Worm (Caenorhabditis elegans): Measurements from ENCODE around the gene Y116F11B.9.
A peak's percentile ranks its signal among the peaks of the same experiment; 100 is the strongest.

Gene Y116F11B.9

DNA sequence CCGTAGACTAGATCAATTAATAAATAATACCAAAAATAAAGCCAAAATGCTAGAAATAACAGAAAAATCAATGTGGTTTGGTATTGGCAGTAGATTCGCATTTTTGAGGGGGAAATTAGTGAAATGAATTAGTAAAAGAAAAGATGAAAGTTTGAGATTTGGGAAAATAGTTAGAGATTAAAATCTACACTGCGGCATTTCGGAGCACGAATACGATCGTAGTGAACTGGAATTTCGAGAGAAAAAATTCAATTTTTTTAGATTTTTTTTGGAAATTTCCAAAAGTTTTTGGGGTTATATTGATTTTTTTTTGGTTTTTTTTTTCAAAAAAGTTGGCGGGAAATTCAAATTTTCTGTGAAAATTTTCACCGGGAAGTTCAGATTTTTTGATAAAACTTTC, at the start of gene Y116F11B.9:
Gene Y116F11B.9 (minus strand): TSS at position 101 of the 400 bp plus-strand sequence.
- TF ChIP-seq zim-3 (tag; optimal IDR thresholded peaks at IDR 0.05) (no peak), nhr-80 (tag; optimal IDR thresholded peaks at IDR 0.05) (no peak), him-1 (tag; optimal IDR thresholded peaks at IDR 0.05) (no peak), aptf-2 (GFP tag; conservative IDR thresholded peaks at IDR 0.05) (no peak), lin-54 (GFP tag; optimal IDR thresholded peaks at IDR 0.05) (no peak), rcor-1 (GFP tag; IDR thresholded peaks at IDR 0.05) (no peak), xnd-1 (tag; optimal IDR thresholded peaks at IDR 0.05) (no peak), B0336.3 (GFP tag; IDR thresholded peaks at IDR 0.05) (no peak), F22D6.2 (tag; optimal IDR thresholded peaks at IDR 0.05) (no peak), hlh-12 (tag; optimal IDR thresholded peaks at IDR 0.05) (no peak), Y56A3A.18 (GFP tag; IDR thresholded peaks at IDR 0.05) (no peak)

DNA sequence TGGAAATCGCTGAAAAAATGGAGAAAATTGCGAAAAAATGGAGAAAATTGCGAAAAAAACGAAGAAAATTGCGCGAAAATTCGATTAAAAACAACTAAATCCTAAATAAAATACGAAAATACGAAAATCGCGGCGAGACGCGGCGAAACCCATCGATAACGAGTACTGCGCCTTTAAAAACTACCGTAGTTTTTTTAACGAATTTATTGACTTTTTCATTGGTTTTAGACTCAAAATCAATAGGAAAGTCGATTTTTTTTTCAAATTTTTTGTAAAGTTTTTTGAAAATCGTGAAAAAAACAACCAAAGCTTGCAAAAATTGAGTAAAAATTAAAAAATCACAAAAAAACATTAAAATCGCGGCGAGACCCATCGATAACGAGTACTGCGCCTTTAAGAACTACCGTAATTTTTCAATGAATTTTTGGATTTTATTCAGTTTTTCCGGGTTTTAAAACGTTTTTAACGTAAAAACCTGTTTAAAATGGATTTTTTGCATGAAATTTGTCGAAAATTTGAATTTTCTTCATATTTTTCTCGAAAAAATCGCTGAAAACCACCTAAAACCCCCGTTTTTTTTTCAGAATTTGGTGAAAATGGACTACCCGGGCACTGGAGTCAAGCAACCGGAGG, 48.3 kb upstream of the Y116F11B.9 start, which contains the start of the genes chk-2 and Y60A3A.19:
Gene chk-2 (minus strand): TSS at position 51 of the 633 bp plus-strand sequence.
Gene Y60A3A.19 (plus strand): TSS at position 583 of the 633 bp plus-strand sequence.
- TF ChIP-seq xnd-1 (tag; optimal IDR thresholded peaks at IDR 0.05) (peak; percentile 90), F10E7.11 (tag; optimal IDR thresholded peaks at IDR 0.05) (no peak), F39B2.1 (GFP tag; IDR thresholded peaks at IDR 0.05) (no peak), tbp1 (GFP tag; optimal IDR thresholded peaks at IDR 0.05) (no peak), bed-1 (GFP tag; IDR thresholded peaks at IDR 0.05) (no peak), madf-8 (GFP tag; conservative IDR thresholded peaks at IDR 0.05) (peak; percentile 44; the same call in 1 of the 2 replicates), K12H6.12 (tag; optimal IDR thresholded peaks at IDR 0.05) (no peak), athp-1 (tag; optimal IDR thresholded peaks at IDR 0.05) (no peak), hlh-26 (GFP tag; conservative IDR thresholded peaks at IDR 0.05) (no peak), somi-1 (GFP tag; optimal IDR thresholded peaks at IDR 0.05) (no peak), cebp-1 (GFP tag; IDR thresholded peaks at IDR 0.05) (no peak), cebp-1 (tag; optimal IDR thresholded peaks at IDR 0.05) (no peak), F52B5.7 (tag; optimal IDR thresholded peaks at IDR 0.05) (no peak), ceh-58 (GFP tag; IDR thresholded peaks at IDR 0.05) (no peak), nhr-120 (GFP tag; IDR thresholded peaks at IDR 0.05) (no peak), snpc-1.1 (tag; optimal IDR thresholded peaks at IDR 0.05; ENCODE audit: insufficient read depth) (no peak), let-607 (tag; optimal IDR thresholded peaks at IDR 0.05) (no peak), nhr-80 (tag; optimal IDR thresholded peaks at IDR 0.05) (no peak), madf-6 (GFP tag; IDR thresholded peaks at IDR 0.05) (peak; percentile 89), ztf-22 (GFP tag; optimal IDR thresholded peaks at IDR 0.05) (no peak), ceh-91 (GFP tag; IDR thresholded peaks at IDR 0.05) (peak; percentile 41; the same call in 1 of the 2 replicates), hlh-12 (tag; optimal IDR thresholded peaks at IDR 0.05) (no peak), nhr-179 (tag; optimal IDR thresholded peaks at IDR 0.05) (no peak), lin-54 (GFP tag; optimal IDR thresholded peaks at IDR 0.05) (peak; percentile 21), bed-2 (GFP tag; IDR thresholded peaks at IDR 0.05) (no peak), madf-3 (GFP tag; IDR thresholded peaks at IDR 0.05) (no peak), ztf-26 (tag; optimal IDR thresholded peaks at IDR 0.05) (no peak), mxl-1 (tag; optimal IDR thresholded peaks at IDR 0.05) (no peak), lsl-1 (GFP tag; optimal IDR thresholded peaks at IDR 0.05) (peak; percentile 94), rpc-1 (optimal IDR thresholded peaks at IDR 0.05) (no peak), rpc-1 (tag; optimal IDR thresholded peaks at IDR 0.05) (no peak), ama-1 (optimal IDR thresholded peaks at IDR 0.05) (no peak), ama-1 (GFP tag; optimal IDR thresholded peaks at IDR 0.05) (no peak), B0336.3 (GFP tag; IDR thresholded peaks at IDR 0.05) (no peak), atf-7 (tag; optimal IDR thresholded peaks at IDR 0.05) (no peak), sdz-38 (tag; optimal IDR thresholded peaks at IDR 0.05) (no peak), K11D2.4 (GFP tag; IDR thresholded peaks at IDR 0.05) (no peak), Y67H2A.10 (GFP tag; conservative IDR thresholded peaks at IDR 0.05) (no peak), ztf-18 (tag; optimal IDR thresholded peaks at IDR 0.05) (no peak), aptf-2 (GFP tag; conservative IDR thresholded peaks at IDR 0.05) (no peak), attf-6 (GFP tag; IDR thresholded peaks at IDR 0.05) (no peak), ets-4 (GFP tag; optimal IDR thresholded peaks at IDR 0.05) (no peak), lsy-27 (tag; optimal IDR thresholded peaks at IDR 0.05; ENCODE audit: borderline replicate concordance, insufficient read depth) (no peak)
